Fruit fly (Drosophila melanogaster): ENCODE measurements around the gene CG42717.

CG42717 gene

DNA sequence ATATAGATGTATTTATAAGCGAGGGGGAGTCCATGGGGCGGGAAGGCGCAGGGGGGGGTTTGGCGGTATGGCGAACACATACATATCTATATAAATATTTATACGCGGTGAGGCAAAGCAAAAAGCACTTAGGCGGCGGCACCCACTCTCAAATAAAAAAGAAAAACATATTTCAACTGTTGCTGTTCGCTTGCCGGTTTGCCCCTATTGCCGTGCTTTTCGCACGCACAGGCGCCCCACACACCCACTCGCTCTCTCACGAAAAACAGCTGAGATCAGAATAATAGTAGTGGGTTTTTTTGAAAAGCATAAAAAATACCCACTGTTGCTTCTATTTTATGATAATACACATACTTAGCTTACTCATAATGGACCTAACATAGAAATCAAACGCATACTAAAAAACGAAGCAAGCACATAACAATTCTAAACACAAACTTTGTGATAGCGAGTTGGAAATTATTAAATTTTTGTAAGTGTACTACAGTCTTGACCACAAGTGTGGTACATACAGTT lies 31.8 kb downstream of the CG42717 start (continued):
- TF ChIP-seq PHDP (tag; optimal IDR thresholded peaks at IDR 0.05) (peak; percentile 87), mirr (GFP tag; optimal IDR thresholded peaks at IDR 0.05) (peak; percentile 81), CG3065 (GFP tag; optimal IDR thresholded peaks at IDR 0.05) (no peak), Vsx1 (GFP tag; optimal IDR thresholded peaks at IDR 0.05) (peak; percentile 52), CG8924 (tag; optimal IDR thresholded peaks at IDR 0.05) (peak; percentile 84), D19A (tag; optimal IDR thresholded peaks at IDR 0.05) (peak; percentile 34), H15 (GFP tag; IDR thresholded peaks at IDR 0.05) (peak; percentile 43; the same call in 1 of the 3 replicates), CkIIα-i1 (GFP tag; IDR thresholded peaks at IDR 0.05) (no peak), pfk (GFP tag; optimal IDR thresholded peaks at IDR 0.05) (no peak), Taf1 (GFP tag; IDR thresholded peaks at IDR 0.05) (0 out of 2 replicates have a peak, but pooled peaks have one; percentile 20), jing (GFP tag; optimal IDR thresholded peaks at IDR 0.05) (peak; percentile 45), CG9932 (GFP tag; IDR thresholded peaks at IDR 0.05) (peak; percentile 85), exex (tag; optimal IDR thresholded peaks at IDR 0.05) (peak; percentile 63), CG15269 (tag; optimal IDR thresholded peaks at IDR 0.05) (peak; percentile 90), Dbx (GFP tag; IDR thresholded peaks at IDR 0.05) (peak; percentile 75; the same call in 2 of the 3 replicates), ATbp (GFP tag; optimal IDR thresholded peaks at IDR 0.05) (no peak), CHES-1-like (GFP tag; optimal IDR thresholded peaks at IDR 0.05) (peak; percentile 87), CG7372 (GFP tag; IDR thresholded peaks at IDR 0.05) (peak; percentile 63), ara (GFP tag; IDR thresholded peaks at IDR 0.05) (no peak), CG17829 (tag; optimal IDR thresholded peaks at IDR 0.05) (peak; percentile 59), CG30403 (GFP tag; optimal IDR thresholded peaks at IDR 0.05) (peak; percentile 83), CG15601 (tag; optimal IDR thresholded peaks at IDR 0.05) (peak; percentile 26), CG6175 (GFP tag; IDR thresholded peaks at IDR 0.05) (peak; percentile 48; the same call in 1 of the 3 replicates), lmd (GFP tag; IDR thresholded peaks at IDR 0.05) (peak; percentile 82; the same call in 1 of the 2 replicates), eyg (GFP tag; optimal IDR thresholded peaks at IDR 0.05) (peak; percentile 70), CG1602 (GFP tag; optimal IDR thresholded peaks at IDR 0.05) (peak; percentile 51), gfzf (GFP tag; optimal IDR thresholded peaks at IDR 0.05) (no peak), E2f2 (GFP tag; IDR thresholded peaks at IDR 0.05) (peak; percentile 57), ap (GFP tag; IDR thresholded peaks at IDR 0.05) (no peak), Camta (GFP tag; optimal IDR thresholded peaks at IDR 0.05) (peak; percentile 67), Dek (tag; optimal IDR thresholded peaks at IDR 0.05) (peak; percentile 88), scrt (GFP tag; optimal IDR thresholded peaks at IDR 0.05) (peak; percentile 87), bab2 (GFP tag; optimal IDR thresholded peaks at IDR 0.05) (peak; percentile 64), Myb (GFP tag; optimal IDR thresholded peaks at IDR 0.05) (peak; percentile 59), H2.0 (GFP tag; IDR thresholded peaks at IDR 0.05) (peak; percentile 51), CG2120 (GFP tag; optimal IDR thresholded peaks at IDR 0.05) (peak; percentile 95), wor (GFP tag; IDR thresholded peaks at IDR 0.05) (no peak), CTCF (GFP tag; optimal IDR thresholded peaks at IDR 0.05) (no peak), CG33557 (GFP tag; optimal IDR thresholded peaks at IDR 0.05) (no peak), CG6272 (GFP tag; IDR thresholded peaks at IDR 0.05) (no peak), crol (GFP tag; IDR thresholded peaks at IDR 0.05) (peak; percentile 95), nerfin-1 (tag; optimal IDR thresholded peaks at IDR 0.05) (peak; percentile 45), ewg (GFP tag; optimal IDR thresholded peaks at IDR 0.05) (peak; percentile 40), ems (GFP tag; optimal IDR thresholded peaks at IDR 0.05) (peak; percentile 57), mld (GFP tag; IDR thresholded peaks at IDR 0.05; ENCODE audit: partially characterized antibody) (no peak), dmrt11E (tag; optimal IDR thresholded peaks at IDR 0.05) (no peak), CG10543 (GFP tag; optimal IDR thresholded peaks at IDR 0.05) (peak; percentile 96), lov (optimal IDR thresholded peaks at IDR 0.05) (no peak), lov (GFP tag; IDR thresholded peaks at IDR 0.05) (no peak), en (GFP tag; optimal IDR thresholded peaks at IDR 0.05) (peak; percentile 43), Xrp1 (GFP tag; IDR thresholded peaks at IDR 0.05) (peak; percentile 46; the same call in 1 of the 2 replicates), unc-4 (GFP tag; IDR thresholded peaks at IDR 0.05; ENCODE audit: partially characterized antibody) (no peak)

Data from whole organism, embryonic.